Worm (Caenorhabditis elegans): ENCODE measurements around the gene T14E8.2.

DNA sequence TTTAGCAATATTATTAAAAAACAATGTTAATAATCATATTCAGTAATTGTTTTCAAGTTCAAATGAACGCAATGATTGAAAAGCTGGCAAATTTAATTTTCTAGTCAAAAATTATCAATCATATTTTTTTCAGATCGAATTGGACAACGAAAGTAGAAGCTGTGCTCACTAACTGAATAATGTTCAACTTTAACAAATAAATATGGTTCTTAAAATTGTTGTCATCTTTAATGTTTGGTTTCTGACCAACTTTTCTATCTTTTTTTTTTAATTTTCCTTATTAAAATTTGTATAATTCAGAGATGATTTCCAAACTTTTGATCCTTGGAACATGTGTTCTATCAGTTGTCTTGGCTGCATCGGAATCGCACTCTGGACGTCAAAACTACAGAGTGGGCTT is 30.8 kb upstream of the T14E8.2 start, which contains the start of gene ttr-35:
- TF ChIP-seq T22C8.4 (GFP tag; IDR thresholded peaks at IDR 0.05) = no peak
- TF ChIP-seq ztf-29 (GFP tag; IDR thresholded peaks at IDR 0.05) = no peak
- TF ChIP-seq flt-1 (GFP tag; IDR thresholded peaks at IDR 0.05) = no peak
- TF ChIP-seq med-1 (GFP tag; optimal IDR thresholded peaks at IDR 0.05; ENCODE audit: insufficient read depth) = no peak

Measured in whole organism, midembryonic.